Fruit fly (Drosophila melanogaster): Measurements from ENCODE around the gene CG13460.

Gene CG13460

DNA sequence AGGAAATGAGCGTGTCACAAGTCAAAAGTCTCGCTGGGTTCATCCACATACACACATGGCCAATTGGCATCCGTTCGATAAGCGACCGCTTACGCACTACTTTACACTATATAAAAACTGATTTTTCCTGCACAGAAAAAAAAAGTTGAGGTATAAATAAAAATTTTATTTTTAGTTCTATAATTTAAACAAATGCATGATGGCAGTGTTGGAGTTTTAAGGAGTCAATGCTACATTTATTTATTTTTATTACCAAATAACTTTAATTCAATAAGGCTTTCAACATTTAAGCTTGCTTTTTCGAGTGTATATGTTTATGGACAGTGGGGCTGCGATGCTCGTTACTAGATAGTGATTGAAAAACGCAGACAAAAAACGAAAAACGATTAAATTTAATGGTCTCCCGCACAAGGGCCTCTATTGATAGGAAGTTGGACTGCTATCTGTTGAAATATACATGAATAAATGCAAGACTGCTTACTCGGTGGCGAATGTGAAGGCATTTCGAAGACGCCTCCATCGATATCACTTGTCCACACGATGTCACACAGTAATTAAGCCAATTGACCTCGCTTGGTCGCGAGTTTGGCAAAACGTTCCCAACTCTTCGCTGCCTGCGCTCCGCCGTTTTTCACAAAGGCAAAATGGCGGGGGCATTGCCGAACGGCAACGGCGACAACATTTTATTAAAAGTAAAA, 49.7 kb downstream of the CG13460 start (continued):
- TF ChIP-seq CG11456 (GFP tag; IDR thresholded peaks at IDR 0.05): 0 out of 3 replicates have a peak, but pooled peaks have one; percentile 18
- peak; percentile 83 for TF ChIP-seq Drgx (GFP tag; IDR thresholded peaks at IDR 0.05)
- TF ChIP-seq Awh (GFP tag; IDR thresholded peaks at IDR 0.05): peak; percentile 65
- peak; percentile 56; the same call in 1 of the 2 replicates for TF ChIP-seq ap (GFP tag; IDR thresholded peaks at IDR 0.05)
- peak; percentile 2 for TF ChIP-seq CG10274 (GFP tag; optimal IDR thresholded peaks at IDR 0.05)
- TF ChIP-seq Hand (GFP tag; optimal IDR thresholded peaks at IDR 0.05): peak; percentile 27
- peak; percentile 41 for TF ChIP-seq CG12071 (GFP tag; optimal IDR thresholded peaks at IDR 0.05)
- peak; percentile 78 for TF ChIP-seq Asciz (GFP tag; optimal IDR thresholded peaks at IDR 0.05)
- TF ChIP-seq CG30020 (tag; optimal IDR thresholded peaks at IDR 0.05): peak; percentile 4
- no peak for TF ChIP-seq pho (GFP tag; optimal IDR thresholded peaks at IDR 0.05)
- no peak for TF ChIP-seq fu2 (GFP tag; optimal IDR thresholded peaks at IDR 0.05)
- no peak for TF ChIP-seq chn (GFP tag; optimal IDR thresholded peaks at IDR 0.05)
- peak; percentile 66 for TF ChIP-seq esg (GFP tag; conservative IDR thresholded peaks at IDR 0.05)
- TF ChIP-seq hbn (GFP tag; IDR thresholded peaks at IDR 0.05; ENCODE audit: partially characterized antibody): no peak
- peak; percentile 82 for TF ChIP-seq PHDP (tag; optimal IDR thresholded peaks at IDR 0.05)
- peak; percentile 16 for TF ChIP-seq Atf-2 (GFP tag; optimal IDR thresholded peaks at IDR 0.05)
- no peak for TF ChIP-seq crc (GFP tag; optimal IDR thresholded peaks at IDR 0.05)
- peak; percentile 63 for TF ChIP-seq ttk (GFP tag; IDR thresholded peaks at IDR 0.05)
- peak; percentile 62 for TF ChIP-seq E2f1 (GFP tag; IDR thresholded peaks at IDR 0.05)
- peak; percentile 38 for TF ChIP-seq CG18476 (GFP tag; optimal IDR thresholded peaks at IDR 0.05)
- no peak for TF ChIP-seq fru (optimal IDR thresholded peaks at IDR 0.05)
- TF ChIP-seq HmgZ (tag; optimal IDR thresholded peaks at IDR 0.05): peak; percentile 45
- peak; percentile 57; the same call in 1 of the 3 replicates for TF ChIP-seq CG34422 (GFP tag; IDR thresholded peaks at IDR 0.05)
- TF ChIP-seq psq (GFP tag; optimal IDR thresholded peaks at IDR 0.05): peak; percentile 39
- TF ChIP-seq CG7556 (GFP tag; optimal IDR thresholded peaks at IDR 0.05): peak; percentile 76
- no peak for TF ChIP-seq Atf3 (GFP tag; optimal IDR thresholded peaks at IDR 0.05)
- peak; percentile 47 for TF ChIP-seq Chrac-16 (GFP tag; optimal IDR thresholded peaks at IDR 0.05)
- TF ChIP-seq da (GFP tag; optimal IDR thresholded peaks at IDR 0.05): no peak
- TF ChIP-seq CG11504 (tag; optimal IDR thresholded peaks at IDR 0.05): peak; percentile 89
- peak; percentile 75 for TF ChIP-seq CG17328 (GFP tag; IDR thresholded peaks at IDR 0.05)
- no peak for TF ChIP-seq rib (GFP tag; IDR thresholded peaks at IDR 0.05)
- peak; percentile 80 for TF ChIP-seq Ssrp (tag; optimal IDR thresholded peaks at IDR 0.05)
- TF ChIP-seq CG6683 (GFP tag; optimal IDR thresholded peaks at IDR 0.05): peak; percentile 55

DNA sequence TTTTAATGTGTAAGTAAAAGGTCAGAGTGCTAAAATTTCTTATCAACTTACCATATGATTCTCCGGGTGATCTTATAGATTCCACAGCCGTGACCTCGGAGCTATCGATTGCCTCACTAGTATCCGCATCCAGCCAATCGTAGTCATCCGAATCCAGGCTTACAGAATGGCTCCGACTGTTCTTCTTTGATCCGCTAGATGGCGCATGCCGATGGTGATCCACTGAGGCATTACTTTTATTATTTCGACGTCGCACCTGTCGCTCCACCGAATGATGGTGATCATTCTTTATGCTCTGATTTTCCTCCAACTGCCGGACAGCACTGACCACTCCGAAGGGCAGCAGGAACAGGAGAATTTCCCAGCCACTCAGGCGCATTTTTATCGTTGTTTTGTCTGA, 50.4 kb downstream of the CG13460 start:
- TF ChIP-seq CTCF (GFP tag; optimal IDR thresholded peaks at IDR 0.05) (peak; percentile 80), nau (GFP tag; optimal IDR thresholded peaks at IDR 0.05) (no peak), lilli (GFP tag; optimal IDR thresholded peaks at IDR 0.05) (no peak), Ssrp (tag; optimal IDR thresholded peaks at IDR 0.05) (no peak), CG8359 (GFP tag; optimal IDR thresholded peaks at IDR 0.05; ENCODE audit: borderline replicate concordance) (no peak), sima (GFP tag; optimal IDR thresholded peaks at IDR 0.05) (no peak), NC2α (GFP tag; optimal IDR thresholded peaks at IDR 0.05) (no peak), hkb (optimal IDR thresholded peaks at IDR 0.05) (no peak), hkb (GFP tag; IDR thresholded peaks at IDR 0.05) (no peak), dati (GFP tag; IDR thresholded peaks at IDR 0.05) (no peak), Mad (GFP tag; optimal IDR thresholded peaks at IDR 0.05) (no peak), CG10979 (tag; optimal IDR thresholded peaks at IDR 0.05) (peak; percentile 48), CG11560 (tag; IDR thresholded peaks at IDR 0.05) (no peak), CG14965 (GFP tag; optimal IDR thresholded peaks at IDR 0.05; ENCODE audit: borderline replicate concordance) (no peak), jumu (GFP tag; optimal IDR thresholded peaks at IDR 0.05) (no peak), kni (GFP tag; optimal IDR thresholded peaks at IDR 0.05) (no peak), seq (GFP tag; IDR thresholded peaks at IDR 0.05) (no peak), h (optimal IDR thresholded peaks at IDR 0.05) (no peak), CG2199 (GFP tag; IDR thresholded peaks at IDR 0.05) (0 out of 3 replicates have a peak, but pooled peaks have one; percentile 37), hb (GFP tag; IDR thresholded peaks at IDR 0.05; ENCODE audit: partially characterized antibody) (0 out of 3 replicates have a peak, but pooled peaks have one; percentile 40)
